Worm (Caenorhabditis elegans): ENCODE measurements around the gene K11D9.3.

K11D9.3 gene

DNA sequence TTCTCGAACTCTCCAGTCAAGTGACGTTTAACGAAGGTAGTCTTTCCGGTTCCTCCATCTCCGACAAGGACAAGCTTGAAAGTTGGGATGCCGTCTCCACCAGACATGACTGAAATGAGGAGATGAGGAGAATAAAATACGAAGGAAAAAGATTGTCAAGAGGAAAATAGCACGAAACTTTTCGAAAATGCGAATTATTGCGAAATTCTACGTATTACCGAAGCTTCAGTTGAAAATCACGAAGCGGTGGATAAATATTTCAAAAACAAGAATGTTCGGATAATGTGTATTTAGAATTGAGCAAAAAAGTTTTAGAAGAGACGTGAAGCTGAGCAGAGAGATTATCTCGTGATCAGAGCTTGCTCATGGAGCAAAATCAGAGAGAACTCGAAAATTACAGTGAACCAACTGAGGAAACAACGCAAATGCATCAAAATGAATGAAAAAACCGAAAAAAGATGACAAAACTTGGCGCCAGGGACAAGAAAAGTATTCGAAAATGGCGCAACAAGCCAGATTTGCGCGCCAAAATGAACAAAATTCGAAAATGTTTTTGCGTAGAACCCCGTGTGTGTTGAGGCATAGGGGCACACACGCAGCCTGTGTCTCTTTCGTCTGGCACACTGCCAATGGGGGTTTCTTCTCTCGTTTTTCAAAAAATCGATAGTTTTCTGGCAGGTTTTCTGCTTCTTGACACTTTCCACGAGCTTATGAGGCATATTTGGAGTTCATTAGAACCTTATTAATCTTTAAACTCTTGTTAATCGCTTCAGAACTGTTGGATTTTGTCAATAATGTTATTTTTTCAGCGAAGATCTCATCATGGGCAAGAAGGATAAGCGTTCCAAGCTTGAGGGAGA, 54.2 kb downstream of the K11D9.3 start, which contains the start of the genes ran-1 and dkc-1 (continued):
- TF ChIP-seq pqm-1 (tag; optimal IDR thresholded peaks at IDR 0.05), result no peak
- no peak for TF ChIP-seq ceh-32 (tag; optimal IDR thresholded peaks at IDR 0.05; ENCODE audit: poor library complexity)
- no peak for TF ChIP-seq nhr-237 (tag; optimal IDR thresholded peaks at IDR 0.05)
- peak in 1 of 2 experiments; percentile 85 for TF ChIP-seq lsy-2 (tag; optimal IDR thresholded peaks at IDR 0.05)
- no peak for TF ChIP-seq sdz-12 (GFP tag; optimal IDR thresholded peaks at IDR 0.05)
- no peak for TF ChIP-seq snpc-4 (tag; optimal IDR thresholded peaks at IDR 0.05)
- TF ChIP-seq daf-19 (GFP tag; conservative IDR thresholded peaks at IDR 0.05), result no peak

Data from whole organism, L4 larva.